Worm (Caenorhabditis elegans): ENCODE data around the gene asg-2.

The asg-2 gene

DNA sequence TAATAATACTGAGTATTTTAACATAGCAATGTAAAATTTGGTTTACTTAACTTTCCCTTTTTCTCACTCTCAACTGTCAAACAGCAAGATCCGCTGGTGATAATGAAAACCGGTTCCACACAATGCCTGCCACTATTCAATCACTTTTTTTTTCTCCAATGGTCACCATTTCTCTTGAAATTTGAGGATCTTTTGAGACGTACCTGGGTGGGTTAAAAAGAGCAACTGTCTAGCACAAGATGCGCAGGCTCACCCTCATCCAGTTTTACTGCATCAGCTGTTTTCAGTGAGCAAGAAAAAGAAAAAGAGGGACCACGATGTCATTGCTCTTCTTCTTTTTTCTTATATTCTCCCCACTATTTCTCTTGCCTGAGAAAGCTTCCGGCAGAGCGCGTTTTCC is 32.8 kb upstream of the asg-2 start:
- TF ChIP-seq unc-62 (GFP tag; optimal IDR thresholded peaks at IDR 0.05 in 1 of 2) (peak in 1 of 2 experiments; percentile 97), unc-62 (tag; optimal IDR thresholded peaks at IDR 0.05) (no peak), aha-1 (tag) (peak; percentile 7), F10B5.3 (tag; optimal IDR thresholded peaks at IDR 0.05) (no peak), daf-8 (GFP tag; IDR thresholded peaks at IDR 0.05) (no peak), zfp-3 (GFP tag; conservative IDR thresholded peaks at IDR 0.05) (no peak), pqm-1 (tag; optimal IDR thresholded peaks at IDR 0.05) (no peak), vab-7 (GFP tag; IDR thresholded peaks at IDR 0.05) (no peak)

ce11 chrX:6808640-6809039 is 32.4 kb upstream of the asg-2 start:
- TF ChIP-seq ceh-28 (tag; optimal IDR thresholded peaks at IDR 0.05) (no peak), Y48G9A.11 (GFP tag; IDR thresholded peaks at IDR 0.05) (no peak), ceh-32 (tag; optimal IDR thresholded peaks at IDR 0.05; ENCODE audit: poor library complexity) (no peak), dve-1 (tag; optimal IDR thresholded peaks at IDR 0.05; ENCODE audit: insufficient read depth) (peak; percentile 69), daf-16 (GFP tag; optimal IDR thresholded peaks at IDR 0.05) (no peak), daf-16 (tag; optimal IDR thresholded peaks at IDR 0.05) (peak; percentile 31), lin-15B (tag; optimal IDR thresholded peaks at IDR 0.05) (no peak), F44E2.7 (GFP tag; IDR thresholded peaks at IDR 0.05) (no peak), hlh-11 (tag; optimal IDR thresholded peaks at IDR 0.05) (peak; percentile 62), snpc-1.2 (GFP tag; IDR thresholded peaks at IDR 0.05) (no peak), jun-1 (tag; optimal IDR thresholded peaks at IDR 0.05) (peak; percentile 19), aha-1 (tag) (peak; percentile 52), T20F7.1 (GFP tag; optimal IDR thresholded peaks at IDR 0.05) (peak; percentile 43), mes-2 (tag; optimal IDR thresholded peaks at IDR 0.05; ENCODE audit: poor library complexity, severe bottlenecking) (peak; percentile 50), pqm-1 (tag; optimal IDR thresholded peaks at IDR 0.05) (peak; percentile 26), ces-1 (GFP tag; optimal IDR thresholded peaks at IDR 0.05) (no peak), dmd-6 (GFP tag; IDR thresholded peaks at IDR 0.05) (peak; percentile 65), hlh-30 (tag; optimal IDR thresholded peaks at IDR 0.05; ENCODE audit: insufficient read depth) (peak; percentile 78), pha-4 (GFP tag; IDR thresholded peaks at IDR 0.05) (peak; percentile 14; the same call in 1 of the 2 replicates), pha-4 (tag; optimal IDR thresholded peaks at IDR 0.05) (no peak), mep-1 (tag; optimal IDR thresholded peaks at IDR 0.05) (peak; percentile 53), hmg-1.1 (GFP tag; IDR thresholded peaks at IDR 0.05) (0 out of 2 replicates have a peak, but pooled peaks have one; percentile 30), nhr-28 (tag; optimal IDR thresholded peaks at IDR 0.05) (peak; percentile 80), mxl-3 (GFP tag; optimal IDR thresholded peaks at IDR 0.05) (peak; percentile 60), mdl-1 (tag; optimal IDR thresholded peaks at IDR 0.05) (peak in 1 of 2 experiments; percentile 31)

- no peak for TF ChIP-seq lin-1 (GFP tag; IDR thresholded peaks at IDR 0.05)
- no peak for TF ChIP-seq snpc-1.2 (GFP tag; IDR thresholded peaks at IDR 0.05)
- no peak for TF ChIP-seq daf-19 (GFP tag; conservative IDR thresholded peaks at IDR 0.05)
- TF ChIP-seq aha-1 (tag) = peak; percentile 96
Measured at ce11 chrX:6813025-6813424, 28.0 kb upstream of the asg-2 start.

- TF ChIP-seq tag-97 (GFP tag; IDR thresholded peaks at IDR 0.05) (no peak), hlh-11 (tag; optimal IDR thresholded peaks at IDR 0.05) (peak; percentile 71), hlh-30 (tag; optimal IDR thresholded peaks at IDR 0.05; ENCODE audit: insufficient read depth) (peak; percentile 82), spr-1 (tag; optimal IDR thresholded peaks at IDR 0.05) (no peak), T20F7.1 (GFP tag; optimal IDR thresholded peaks at IDR 0.05) (peak; percentile 30), mxl-2 (GFP tag; conservative IDR thresholded peaks at IDR 0.05) (no peak), aha-1 (tag) (peak; percentile 87), F37D6.2 (tag; optimal IDR thresholded peaks at IDR 0.05) (no peak), mes-2 (tag; optimal IDR thresholded peaks at IDR 0.05; ENCODE audit: poor library complexity, severe bottlenecking) (peak; percentile 58), ceh-28 (tag; optimal IDR thresholded peaks at IDR 0.05) (no peak), skn-1 (tag; optimal IDR thresholded peaks at IDR 0.05) (no peak), dmd-6 (GFP tag; IDR thresholded peaks at IDR 0.05) (peak; percentile 69), hif-1 (tag; optimal IDR thresholded peaks at IDR 0.05) (no peak), D1046.2 (GFP tag; IDR thresholded peaks at IDR 0.05) (no peak), nhr-10 (tag; optimal IDR thresholded peaks at IDR 0.05) (peak; percentile 42), daf-16 (GFP tag; optimal IDR thresholded peaks at IDR 0.05) (no peak), daf-16 (tag; optimal IDR thresholded peaks at IDR 0.05) (peak; percentile 96), ctbp-1 (GFP tag; IDR thresholded peaks at IDR 0.05) (no peak), T26A8.4 (GFP tag; IDR thresholded peaks at IDR 0.05) (no peak), lsy-2 (tag; optimal IDR thresholded peaks at IDR 0.05) (peak in 1 of 2 experiments; percentile 36), nhr-28 (tag; optimal IDR thresholded peaks at IDR 0.05) (peak; percentile 98), dve-1 (tag; optimal IDR thresholded peaks at IDR 0.05; ENCODE audit: insufficient read depth) (peak; percentile 45), jun-1 (tag; optimal IDR thresholded peaks at IDR 0.05) (peak; percentile 20), unc-39 (tag; optimal IDR thresholded peaks at IDR 0.05) (no peak), F44E2.7 (GFP tag; IDR thresholded peaks at IDR 0.05) (no peak)
Measured at ce11 chrX:6818036-6818488, 23.0 kb upstream of the asg-2 start, which contains the start of gene dhs-28. Gene dhs-28, plus strand, starts transcription at chrX:6818438.
